Worm (Caenorhabditis elegans) whole organism, late embryonic: ENCODE results near the gene pole-4.

Experiments
- C08G9.2 ChIP-seq: sonication (generic microtip); optimal IDR thresholded peaks from 2 replicates; lab custom pipeline; 2016; ENCODE audit warnings: mild to moderate bottlenecking, missing genetic modification characterization, moderate library complexity, missing compliant biosample characterization
- C38D4.7 ChIP-seq: fragments of 200-800 bp; sonication (Bioruptor generic); optimal IDR thresholded peaks from 2 replicates; lab custom pipeline; 2018; ENCODE audit warnings: mild to moderate bottlenecking, missing genetic modification characterization, moderate library complexity, missing compliant biosample characterization
- F13H6.1 ChIP-seq: sonication (generic microtip); optimal IDR thresholded peaks from 2 replicates; lab custom pipeline; 2016; ENCODE audit warnings: missing genetic modification characterization, missing compliant biosample characterization
- K09A11.1 ChIP-seq: sonication (generic microtip); optimal IDR thresholded peaks from 2 replicates; lab custom pipeline; 2017; ENCODE audit warnings: antibody characterized with exemption, mild to moderate bottlenecking, missing genetic modification characterization, missing compliant biosample characterization; ENCODE audit not compliant: insufficient read depth
- Y22D7AL.16 ChIP-seq: sonication (generic microtip); optimal IDR thresholded peaks from 2 replicates; lab custom pipeline; 2016; ENCODE audit warnings: missing genetic modification characterization, missing compliant biosample characterization
- ahr-1 ChIP-seq: sonication (generic microtip); optimal IDR thresholded peaks from 2 replicates; lab custom pipeline; 2016; ENCODE audit warnings: missing genetic modification characterization, missing compliant biosample characterization
- ceh-14 ChIP-seq: sonication (generic microtip); optimal IDR thresholded peaks from 2 replicates; lab custom pipeline; 2016; ENCODE audit warnings: missing genotype, missing genetic modification characterization, missing compliant biosample characterization
- ceh-18 ChIP-seq: sonication (generic microtip); optimal IDR thresholded peaks from 2 replicates; lab custom pipeline; 2016; ENCODE audit warnings: missing genetic modification characterization, missing compliant biosample characterization
- ceh-19 ChIP-seq: fragments of 200-800 bp; sonication (Bioruptor generic); optimal IDR thresholded peaks from 2 replicates; lab custom pipeline; 2018; ENCODE audit warnings: mild to moderate bottlenecking, missing genetic modification characterization, missing compliant biosample characterization
- ceh-2 ChIP-seq: sonication (generic microtip); optimal IDR thresholded peaks from 2 replicates; lab custom pipeline; 2016; ENCODE audit warnings: missing genotype, missing genetic modification characterization, missing compliant biosample characterization
- ceh-22 ChIP-seq: sonication (generic microtip); optimal IDR thresholded peaks from 2 replicates; lab custom pipeline; 2017; ENCODE audit warnings: missing biosample characterization, missing genetic modification characterization
- ceh-24 ChIP-seq: sonication (generic microtip); optimal IDR thresholded peaks from 2 replicates; lab custom pipeline; 2016; ENCODE audit warnings: mild to moderate bottlenecking, missing genetic modification characterization, missing compliant biosample characterization
- ceh-30 ChIP-seq: fragments of 150-350 bp; optimal IDR thresholded peaks from 2 replicates; lab custom pipeline; 2014; ENCODE audit warnings: missing biosample characterization, missing genetic modification characterization
- ceh-31 ChIP-seq: sonication (generic microtip); optimal IDR thresholded peaks from 2 replicates; lab custom pipeline; 2016; ENCODE audit warnings: missing genetic modification characterization, missing compliant biosample characterization
- ceh-48 ChIP-seq: sonication (generic microtip); optimal IDR thresholded peaks from 2 replicates; lab custom pipeline; 2016; ENCODE audit warnings: missing genetic modification characterization, inconsistent platforms, missing compliant biosample characterization
- ceh-6 ChIP-seq: fragments of 200-800 bp; sonication (Bioruptor generic); optimal IDR thresholded peaks from 2 replicates; lab custom pipeline; 2018; ENCODE audit warnings: mild to moderate bottlenecking, missing genetic modification characterization, missing compliant biosample characterization
- ceh-9 ChIP-seq: sonication (generic microtip); optimal IDR thresholded peaks from 2 replicates; lab custom pipeline; 2016; ENCODE audit warnings: mild to moderate bottlenecking, missing genetic modification characterization, inconsistent platforms, missing compliant biosample characterization
- che-1 ChIP-seq: sonication (generic microtip); optimal IDR thresholded peaks from 2 replicates; lab custom pipeline; 2016; ENCODE audit warnings: mild to moderate bottlenecking, missing genetic modification characterization, missing compliant biosample characterization
- dmd-4 ChIP-seq: sonication (generic microtip); optimal IDR thresholded peaks from 2 replicates; lab custom pipeline; 2016; ENCODE audit warnings: borderline replicate concordance, missing genetic modification characterization, missing compliant biosample characterization
- elt-2 ChIP-seq: sonication (generic microtip); optimal IDR thresholded peaks from 2 replicates; lab custom pipeline; 2016; ENCODE audit warnings: missing genetic modification reagents, missing genetic modification characterization, missing compliant biosample characterization
- ets-4 ChIP-seq: sonication (generic microtip); optimal IDR thresholded peaks from 2 replicates; lab custom pipeline; 2016; ENCODE audit warnings: missing genetic modification characterization, missing compliant biosample characterization
- fax-1 ChIP-seq: sonication (generic microtip); optimal IDR thresholded peaks from 2 replicates; lab custom pipeline; 2016; ENCODE audit warnings: missing genotype, missing genetic modification characterization, missing compliant biosample characterization
- hlh-13 ChIP-seq: fragments of 200-800 bp; sonication (Bioruptor generic); optimal IDR thresholded peaks from 2 replicates; lab custom pipeline; 2018; ENCODE audit warnings: mild to moderate bottlenecking, missing genetic modification characterization, missing compliant biosample characterization
- hlh-30 ChIP-seq: sonication (generic microtip); optimal IDR thresholded peaks from 2 replicates; lab custom pipeline; 2017; ENCODE audit warnings: antibody characterized with exemption, missing genetic modification characterization, missing compliant biosample characterization; ENCODE audit not compliant: insufficient read depth
- hlh-6 ChIP-seq: sonication (generic microtip); optimal IDR thresholded peaks from 2 replicates; lab custom pipeline; 2016; ENCODE audit warnings: missing genotype, missing genetic modification characterization, missing compliant biosample characterization
- hlh-8 ChIP-seq: sonication (generic microtip); optimal IDR thresholded peaks from 2 replicates; lab custom pipeline; 2016; ENCODE audit warnings: missing genotype, missing genetic modification characterization, missing compliant biosample characterization
- npax-4 ChIP-seq: sonication (generic microtip); optimal IDR thresholded peaks from 2 replicates; lab custom pipeline; 2016; ENCODE audit warnings: missing genetic modification characterization, missing compliant biosample characterization
- odd-2 ChIP-seq: sonication (generic microtip); optimal IDR thresholded peaks from 2 replicates; lab custom pipeline; 2017; ENCODE audit warnings: antibody characterized with exemption, mild to moderate bottlenecking, missing genetic modification characterization, missing compliant biosample characterization
- pag-3 ChIP-seq: sonication (generic microtip); optimal IDR thresholded peaks from 2 replicates; lab custom pipeline; 2016; ENCODE audit warnings: missing compliant biosample characterization, missing genetic modification characterization, borderline replicate concordance
- pat-9 ChIP-seq: fragments of 200-800 bp; sonication (Bioruptor generic); optimal IDR thresholded peaks from 2 replicates; lab custom pipeline; 2018; ENCODE audit warnings: mild to moderate bottlenecking, missing genetic modification characterization, moderate library complexity, missing compliant biosample characterization
- pax-1 ChIP-seq: fragments of 150-350 bp; optimal IDR thresholded peaks from 2 replicates; lab custom pipeline; 2014; ENCODE audit warnings: missing biosample characterization, missing genetic modification characterization
- pha-4 ChIP-seq: fragments of 150-350 bp; optimal IDR thresholded peaks from 2 replicates; lab custom pipeline; 2018; ENCODE audit warnings: missing biosample characterization, missing genetic modification reagents, missing genetic modification characterization
- pros-1 ChIP-seq: fragments of 150-350 bp; optimal IDR thresholded peaks from 2 replicates; lab custom pipeline; 2014; ENCODE audit warnings: missing biosample characterization, missing genetic modification reagents, missing genetic modification characterization
- ref-2 ChIP-seq: sonication (generic microtip); optimal IDR thresholded peaks from 2 replicates; lab custom pipeline; 2016; ENCODE audit warnings: missing genetic modification characterization, missing compliant biosample characterization
- rnt-1 ChIP-seq: sonication (generic microtip); optimal IDR thresholded peaks from 2 replicates; lab custom pipeline; 2016; ENCODE audit warnings: missing genetic modification characterization, missing compliant biosample characterization
- sdc-2 ChIP-seq: sonication (generic microtip); optimal IDR thresholded peaks from 2 replicates; lab custom pipeline; 2016; ENCODE audit warnings: missing genotype, missing genetic modification characterization, missing compliant biosample characterization
- sox-2 ChIP-seq: fragments of 200-800 bp; sonication (Bioruptor generic); IDR thresholded peaks from 2 replicates; pipeline ENCODE4 v1.3.6; 2022; ENCODE audit warnings: missing genetic modification reagents, missing genetic modification characterization, missing compliant biosample characterization
- tbx-2 ChIP-seq: sonication (generic microtip); optimal IDR thresholded peaks from 2 replicates; lab custom pipeline; 2016; ENCODE audit warnings: missing genetic modification characterization, missing compliant biosample characterization
- tbx-7 ChIP-seq: sonication (generic microtip); optimal IDR thresholded peaks from 2 replicates; lab custom pipeline; 2016; ENCODE audit warnings: missing genotype, missing genetic modification characterization, missing compliant biosample characterization
- unc-3 ChIP-seq, 2 experiments: fragments of 200-800 bp in 1 of 2; sonication (Bioruptor generic) in 1 of 2; sonication (generic microtip) in 1 of 2; conservative IDR thresholded peaks in 1 of 2; optimal IDR thresholded peaks in 1 of 2; 2 replicates each; pipeline versions ENCODE4 v1.3.6 to Lab custom; 2016 to 2022; ENCODE audit warnings: missing compliant biosample characterization in 2 of 2, missing genetic modification characterization in 2 of 2, missing genetic modification reagents in 1 of 2
- unc-55 ChIP-seq: sonication (generic microtip); optimal IDR thresholded peaks from 2 replicates; lab custom pipeline; 2017; ENCODE audit warnings: missing biosample characterization, missing genetic modification reagents, missing genetic modification characterization
- unc-86 ChIP-seq: sonication (generic microtip); optimal IDR thresholded peaks from 2 replicates; lab custom pipeline; 2016; ENCODE audit warnings: missing genetic modification characterization, missing compliant biosample characterization

Gene pole-4

ce11 chrII:15008481-15009057 lies 39.4 kb upstream of the pole-4 start:
- TF ChIP-seq tbx-2 (tag; lab: Kevin White, UChicago) (peak; percentile 36), ref-2 (tag; lab: Kevin White, UChicago) (peak; percentile 50), unc-86 (tag; lab: Kevin White, UChicago) (no peak), ahr-1 (tag; lab: Kevin White, UChicago) (peak; percentile 3), tbx-7 (tag; lab: Kevin White, UChicago) (peak; percentile 68), K09A11.1 (no peak), ceh-24 (no peak), ceh-9 (no peak), ceh-30 (no peak), sdc-2 (tag; lab: Kevin White, UChicago) (no peak), pros-1 (tag; lab: Kevin White, UChicago) (no peak), ceh-6 (GFP tag; lab: Kevin White, UChicago) (no peak), pha-4 (tag; lab: Kevin White, UChicago) (no peak), ceh-31 (peak; percentile 73), hlh-13 (no peak), Y22D7AL.16 (tag; lab: Kevin White, UChicago) (no peak), dmd-4 (tag; lab: Kevin White, UChicago) (peak; percentile 7), unc-55 (GFP tag; lab: Kevin White, UChicago) (no peak), pat-9 (no peak), fax-1 (tag; lab: Kevin White, UChicago) (peak; percentile 8), npax-4 (tag; lab: Kevin White, UChicago) (no peak), ceh-48 (tag; lab: Kevin White, UChicago) (no peak), C08G9.2 (tag; lab: Kevin White, UChicago) (peak; percentile 60), hlh-6 (tag; lab: Kevin White, UChicago) (peak; percentile 65), che-1 (no peak), ceh-2 (peak; percentile 66), F13H6.1 (tag; lab: Kevin White, UChicago) (peak; percentile 48), hlh-30 (tag; lab: Kevin White, UChicago) (no peak), elt-2 (no peak)

ce11 chrII:15005118-15005517 lies 36.0 kb upstream of the pole-4 start:
- TF ChIP-seq hlh-8 (no peak), ceh-9 (no peak), C38D4.7 (GFP tag; lab: Kevin White, UChicago) (no peak), C08G9.2 (tag; lab: Kevin White, UChicago) (no peak), ets-4 (tag; lab: Kevin White, UChicago) (no peak), npax-4 (tag; lab: Kevin White, UChicago) (no peak), pax-1 (tag; lab: Kevin White, UChicago) (no peak), ceh-2 (no peak), unc-86 (tag; lab: Kevin White, UChicago) (no peak)

- TF ChIP-seq Y22D7AL.16 (tag; lab: Kevin White, UChicago) (no peak), K09A11.1 (no peak), pag-3 (tag; lab: Kevin White, UChicago) (no peak), ceh-22 (tag; lab: Kevin White, UChicago) (no peak), C08G9.2 (tag; lab: Kevin White, UChicago) (no peak), ceh-14 (tag; lab: Kevin White, UChicago) (no peak), sox-2 (no peak), elt-2 (no peak), odd-2 (tag; lab: Kevin White, UChicago) (no peak), rnt-1 (tag; lab: Kevin White, UChicago) (no peak), npax-4 (tag; lab: Kevin White, UChicago) (no peak), unc-3 (GFP tag; conservative IDR thresholded peaks at IDR 0.05; lab: Robert Waterston, UW) (no peak), unc-3 (tag; optimal IDR thresholded peaks at IDR 0.05; lab: Kevin White, UChicago) (no peak), ceh-18 (tag; lab: Kevin White, UChicago) (no peak), ceh-19 (GFP tag; lab: Kevin White, UChicago) (no peak), pros-1 (tag; lab: Kevin White, UChicago) (no peak), fax-1 (tag; lab: Kevin White, UChicago) (no peak), ceh-6 (GFP tag; lab: Kevin White, UChicago) (no peak)
Observed at ce11 chrII:15004538-15004937, 35.4 kb upstream of the pole-4 start.
